Worm (Caenorhabditis elegans): ENCODE results near the gene gst-18.

Gene gst-18

ce11 chrII:13654723-13655122 is 24.0 kb upstream of the gst-18 start, which contains the start of gene C31C9.9:
Gene C31C9.9, plus strand, starts transcription at chrII:13655023.
- TF ChIP-seq set-16 (GFP tag; IDR thresholded peaks at IDR 0.05), result peak; percentile 55

- no peak for TF ChIP-seq ceh-32 (tag; optimal IDR thresholded peaks at IDR 0.05; ENCODE audit: poor library complexity)
- peak; percentile 83 for TF ChIP-seq aha-1 (tag)
Measured at ce11 chrII:13648230-13648629, 17.5 kb upstream of the gst-18 start, which contains the start of gene fbxa-169. Gene fbxa-169, plus strand, starts transcription at chrII:13648530.

- no peak for TF ChIP-seq zip-11 (GFP tag; IDR thresholded peaks at IDR 0.05)
- no peak for TF ChIP-seq T26A8.4 (GFP tag; IDR thresholded peaks at IDR 0.05)
- TF ChIP-seq nhr-42 (GFP tag; IDR thresholded peaks at IDR 0.05), result no peak
- no peak for TF ChIP-seq mxl-2 (GFP tag; conservative IDR thresholded peaks at IDR 0.05)
- no peak for TF ChIP-seq unc-39 (tag; optimal IDR thresholded peaks at IDR 0.05)
- no peak for TF ChIP-seq nhr-76 (tag; optimal IDR thresholded peaks at IDR 0.05)
- TF ChIP-seq nhr-11 (tag; optimal IDR thresholded peaks at IDR 0.05), result no peak
- TF ChIP-seq ztf-11 (tag; optimal IDR thresholded peaks at IDR 0.05), result no peak
- no peak for TF ChIP-seq D1046.2 (GFP tag; IDR thresholded peaks at IDR 0.05)
- no peak for TF ChIP-seq F44E2.7 (GFP tag; IDR thresholded peaks at IDR 0.05)
- TF ChIP-seq ceh-62 (tag; optimal IDR thresholded peaks at IDR 0.05), result no peak
- no peak for TF ChIP-seq nhr-77 (tag; optimal IDR thresholded peaks at IDR 0.05)
- TF ChIP-seq unc-62 (GFP tag; optimal IDR thresholded peaks at IDR 0.05 in 1 of 2), result peak in 1 of 2 experiments; percentile 32
- no peak for TF ChIP-seq unc-62 (tag; optimal IDR thresholded peaks at IDR 0.05)
- no peak for TF ChIP-seq zag-1 (tag; optimal IDR thresholded peaks at IDR 0.05)
- TF ChIP-seq lsy-2 (tag; optimal IDR thresholded peaks at IDR 0.05), result peak in 1 of 2 experiments; percentile 15
- TF ChIP-seq zfp-3 (GFP tag; conservative IDR thresholded peaks at IDR 0.05), result no peak
- TF ChIP-seq aha-1 (tag), result peak; percentile 16
- no peak for TF ChIP-seq lin-38 (GFP tag; IDR thresholded peaks at IDR 0.05)
Measured at ce11 chrII:13641311-13641710, 10.6 kb upstream of the gst-18 start, which contains the start of gene fbxa-167. Gene fbxa-167, plus strand, starts transcription at chrII:13641489.

- peak in 1 of 2 experiments; percentile 80 for TF ChIP-seq mdl-1 (tag; optimal IDR thresholded peaks at IDR 0.05)
- peak; percentile 53 for TF ChIP-seq aha-1 (tag)
- peak in 1 of 2 experiments; percentile 58 for TF ChIP-seq lsy-2 (tag; optimal IDR thresholded peaks at IDR 0.05)
- TF ChIP-seq daf-16 (GFP tag; optimal IDR thresholded peaks at IDR 0.05), result no peak
- peak; percentile 26 for TF ChIP-seq daf-16 (tag; optimal IDR thresholded peaks at IDR 0.05)
- TF ChIP-seq lin-13 (GFP tag; optimal IDR thresholded peaks at IDR 0.05), result no peak
- TF ChIP-seq mes-2 (tag; optimal IDR thresholded peaks at IDR 0.05; ENCODE audit: poor library complexity, severe bottlenecking), result peak; percentile 36
- peak in 1 of 2 experiments; percentile 48 for TF ChIP-seq hif-1 (tag; optimal IDR thresholded peaks at IDR 0.05)
- peak; percentile 18 for TF ChIP-seq mep-1 (tag; optimal IDR thresholded peaks at IDR 0.05)
- TF ChIP-seq nhr-6 (tag; optimal IDR thresholded peaks at IDR 0.05), result peak; percentile 11
- 0 out of 2 replicates have a peak, but pooled peaks have one; percentile 17 for TF ChIP-seq tra-1 (GFP tag; IDR thresholded peaks at IDR 0.05)
- no peak for TF ChIP-seq spr-3 (GFP tag; optimal IDR thresholded peaks at IDR 0.05)
- peak; percentile 60 for TF ChIP-seq nhr-77 (tag; optimal IDR thresholded peaks at IDR 0.05)
- no peak for TF ChIP-seq arid-1 (GFP tag; conservative IDR thresholded peaks at IDR 0.05)
- TF ChIP-seq madf-5 (GFP tag; IDR thresholded peaks at IDR 0.05), result no peak
- TF ChIP-seq nhr-28 (tag; optimal IDR thresholded peaks at IDR 0.05), result peak; percentile 53
- TF ChIP-seq hlh-11 (tag; optimal IDR thresholded peaks at IDR 0.05), result peak; percentile 58
- peak; percentile 35 for TF ChIP-seq dve-1 (tag; optimal IDR thresholded peaks at IDR 0.05; ENCODE audit: insufficient read depth)
- peak; percentile 79 for TF ChIP-seq hlh-30 (tag; optimal IDR thresholded peaks at IDR 0.05; ENCODE audit: insufficient read depth)
- peak; percentile 41 for TF ChIP-seq dmd-6 (GFP tag; IDR thresholded peaks at IDR 0.05)
- no peak for TF ChIP-seq cey-2 (tag; optimal IDR thresholded peaks at IDR 0.05; ENCODE audit: borderline replicate concordance, insufficient read depth)
- peak; percentile 90 for TF ChIP-seq nhr-48 (tag; optimal IDR thresholded peaks at IDR 0.05)
Measured at ce11 chrII:13640210-13640609, 9.5 kb upstream of the gst-18 start.
